Fruit fly (Drosophila melanogaster) whole organism, embryonic: Measurements from ENCODE around the gene aop.

ENCODE experiments used
- Awh ChIP-seq: fragments of 200-800 bp; sonication (Bioruptor generic); IDR thresholded peaks from 2 replicates; pipeline ENCODE4, ENCODE4 v1.3.6; 2022; ENCODE audit warnings: missing biosample characterization, missing genetic modification characterization
- CG10209 ChIP-seq: fragments of 200-800 bp; sonication (Bioruptor generic); optimal IDR thresholded peaks from 3 replicates; lab custom pipeline; 2017; ENCODE audit warnings: missing biosample characterization, mild to moderate bottlenecking, missing genetic modification characterization, missing genetic modification reagents
- CG10979 ChIP-seq: fragments of 200-800 bp; sonication (Bioruptor generic); optimal IDR thresholded peaks from 2 replicates; lab custom pipeline; 2018; ENCODE audit warnings: missing biosample characterization, mild to moderate bottlenecking, missing genetic modification characterization, moderate library complexity
- CG14050 ChIP-seq: fragments of 200-800 bp; sonication (Bioruptor generic); IDR thresholded peaks from 3 replicates; pipeline ENCODE4 v1.3.6; 2022; ENCODE audit warnings: missing biosample characterization, missing genetic modification characterization
- CG15073 ChIP-seq: fragments of 200-800 bp; sonication (Bioruptor generic); optimal IDR thresholded peaks from 2 replicates; lab custom pipeline; 2016; ENCODE audit warnings: missing biosample characterization, missing genetic modification characterization
- CG17186 ChIP-seq: fragments of 200-800 bp; sonication (Bioruptor generic); optimal IDR thresholded peaks from 3 replicates; lab custom pipeline; 2017; ENCODE audit warnings: missing biosample characterization, missing genetic modification reagents, missing genetic modification characterization
- CG17829 ChIP-seq: fragments of 200-800 bp; optimal IDR thresholded peaks from 2 replicates; lab custom pipeline; 2019; ENCODE audit warnings: missing biosample characterization, mild to moderate bottlenecking, missing genetic modification characterization, moderate library complexity
- CG31388 ChIP-seq: fragments of 200-800 bp; sonication (Bioruptor generic); optimal IDR thresholded peaks from 2 replicates; lab custom pipeline; 2016; ENCODE audit warnings: missing biosample characterization, missing genetic modification characterization
- CG3281 ChIP-seq: fragments of 200-800 bp; sonication (Bioruptor generic); optimal IDR thresholded peaks from 3 replicates; lab custom pipeline; 2017; ENCODE audit warnings: missing biosample characterization, mild to moderate bottlenecking, missing genetic modification characterization
- CG3726 ChIP-seq: fragments of 200-800 bp; sonication (Bioruptor generic); IDR thresholded peaks from 3 replicates; pipeline ENCODE4, ENCODE4 v1.3.6; 2022; ENCODE audit warnings: missing biosample characterization, missing genetic modification characterization
- CG3838 ChIP-seq: fragments of 200-800 bp; sonication (Bioruptor generic); optimal IDR thresholded peaks from 3 replicates; lab custom pipeline; 2016; ENCODE audit warnings: missing biosample characterization, missing genetic modification characterization
- CG6254 ChIP-seq: fragments of 200-800 bp; sonication (Bioruptor generic); optimal IDR thresholded peaks from 3 replicates; lab custom pipeline; 2017; ENCODE audit warnings: mild to moderate bottlenecking, missing biosample characterization, missing genetic modification reagents, missing genetic modification characterization
- CG6272 ChIP-seq: fragments of 200-800 bp; sonication (Bioruptor generic); IDR thresholded peaks from 2 replicates; pipeline ENCODE4 v1.3.6; 2022; ENCODE audit warnings: missing biosample characterization, missing genetic modification characterization
- CG6854 ChIP-seq: fragments of 200-800 bp; sonication (Bioruptor generic); optimal IDR thresholded peaks from 3 replicates; lab custom pipeline; 2017; ENCODE audit warnings: missing biosample characterization, mild to moderate bottlenecking, missing genetic modification characterization
- CG8290 ChIP-seq, 3 experiments: fragments of 200-800 bp; sonication (Bioruptor generic); optimal IDR thresholded peaks; 2 replicates each; lab custom pipeline; 2016 to 2019; ENCODE audit warnings: missing biosample characterization in 3 of 3, missing genetic modification characterization in 3 of 3, mild to moderate bottlenecking in 2 of 3, moderate library complexity in 1 of 3
- CG8388 ChIP-seq: fragments of 200-800 bp; sonication (Bioruptor generic); optimal IDR thresholded peaks from 2 replicates; lab custom pipeline; 2019; ENCODE audit warnings: missing biosample characterization, mild to moderate bottlenecking, missing genetic modification characterization, moderate library complexity
- CG8944 ChIP-seq: fragments of 200-800 bp; sonication (Bioruptor generic); optimal IDR thresholded peaks from 3 replicates; lab custom pipeline; 2016; ENCODE audit warnings: missing biosample characterization, missing genetic modification characterization
- CG9609 ChIP-seq: fragments of 200-800 bp; sonication (Bioruptor generic); optimal IDR thresholded peaks from 3 replicates; lab custom pipeline; 2016; ENCODE audit warnings: missing biosample characterization, missing genetic modification characterization
- CG9876 ChIP-seq: fragments of 200-800 bp; sonication (Bioruptor generic); optimal IDR thresholded peaks from 2 replicates; lab custom pipeline; 2016; ENCODE audit warnings: missing biosample characterization, missing genetic modification characterization
- Deaf1 ChIP-seq: fragments of 200-800 bp; optimal IDR thresholded peaks from 3 replicates; lab custom pipeline; 2019; ENCODE audit warnings: missing biosample characterization, mild to moderate bottlenecking, missing genetic modification characterization, moderate library complexity
- Dfd ChIP-seq, 2 experiments: fragments of >200 bp; optimal IDR thresholded peaks; 2 replicates each; lab custom pipeline; 2017; ENCODE audit warnings: missing biosample characterization in 2 of 2, missing genetic modification characterization in 2 of 2
- Dp ChIP-seq: fragments of 200-800 bp; sonication (Bioruptor generic); optimal IDR thresholded peaks from 2 replicates; lab custom pipeline; 2018; ENCODE audit warnings: missing biosample characterization, mild to moderate bottlenecking, missing genetic modification characterization, moderate library complexity
- Eip74EF ChIP-seq, 2 experiments: fragments of 200-800 bp in 1 of 2; fragments of >200 bp in 1 of 2; sonication (Bioruptor generic) in 1 of 2; optimal IDR thresholded peaks; 2 replicates each; lab custom pipeline; 2017 to 2019; ENCODE audit warnings: missing biosample characterization in 2 of 2, missing genetic modification characterization in 2 of 2, mild to moderate bottlenecking in 1 of 2, moderate library complexity in 1 of 2
- Elba2 ChIP-seq: fragments of 200-800 bp; sonication (Bioruptor generic); optimal IDR thresholded peaks from 3 replicates; lab custom pipeline; 2016; ENCODE audit warnings: missing biosample characterization, missing genetic modification characterization
- Ets65A ChIP-seq: fragments of 200-800 bp; sonication (Bioruptor generic); peaks from one replicate; lab custom pipeline; 2016; ENCODE audit warnings: missing biosample characterization, missing genetic modification characterization
- H2.0 ChIP-seq: fragments of 200-800 bp; sonication (Bioruptor generic); IDR thresholded peaks from 2 replicates; pipeline ENCODE4 v1.3.6; 2022; ENCODE audit warnings: missing biosample characterization, missing genetic modification characterization
- HLHmδ ChIP-seq: fragments of 200-800 bp; sonication (Bioruptor generic); optimal IDR thresholded peaks from 2 replicates; lab custom pipeline; 2018; ENCODE audit warnings: missing biosample characterization, mild to moderate bottlenecking, missing genetic modification characterization, moderate library complexity
- Hr78 ChIP-seq, 2 experiments: fragments of 200-800 bp in 1 of 2; fragments of >200 bp in 1 of 2; sonication (Bioruptor generic) in 1 of 2; optimal IDR thresholded peaks; 2 replicates each; lab custom pipeline; 2017 to 2019; ENCODE audit warnings: missing biosample characterization in 2 of 2, missing genetic modification characterization in 2 of 2, mild to moderate bottlenecking in 1 of 2, moderate library complexity in 1 of 2
- Lhr ChIP-seq: fragments of 200-800 bp; sonication (Bioruptor generic); optimal IDR thresholded peaks from 3 replicates; lab custom pipeline; 2017; ENCODE audit warnings: mild to moderate bottlenecking, missing biosample characterization, missing genetic modification reagents, missing genetic modification characterization
- Med ChIP-seq: fragments of 200-800 bp; sonication (Bioruptor generic); peaks from one replicate; lab custom pipeline; 2016; ENCODE audit warnings: missing biosample characterization, missing genetic modification characterization, mild to moderate bottlenecking, inconsistent platforms, moderate library complexity
- Meics ChIP-seq: fragments of 200-800 bp; sonication (Bioruptor generic); optimal IDR thresholded peaks from 2 replicates; lab custom pipeline; 2017; ENCODE audit warnings: missing biosample characterization, mild to moderate bottlenecking, missing genetic modification characterization
- TFAM ChIP-seq: fragments of 200-800 bp; sonication (Bioruptor generic); optimal IDR thresholded peaks from 2 replicates; lab custom pipeline; 2017; ENCODE audit warnings: missing biosample characterization, missing genetic modification characterization, inconsistent platforms
- ab ChIP-seq: fragments of 200-800 bp; sonication (Bioruptor generic); optimal IDR thresholded peaks from 2 replicates; lab custom pipeline; 2016; ENCODE audit warnings: missing biosample characterization, missing genetic modification characterization
- abd-A ChIP-seq: fragments of 200-800 bp; sonication (Bioruptor generic); optimal IDR thresholded peaks from 3 replicates; lab custom pipeline; 2019; ENCODE audit warnings: missing biosample characterization, mild to moderate bottlenecking, missing genetic modification characterization, moderate library complexity
- bowl ChIP-seq: fragments of 200-800 bp; sonication (Bioruptor generic); IDR thresholded peaks from 2 replicates; pipeline ENCODE4 v1.3.6; 2022; ENCODE audit warnings: missing biosample characterization, missing genetic modification characterization
- fd64A ChIP-seq: fragments of 200-800 bp; sonication (Bioruptor generic); optimal IDR thresholded peaks from 3 replicates; lab custom pipeline; 2018; ENCODE audit warnings: missing biosample characterization, mild to moderate bottlenecking, missing genetic modification characterization
- gcm ChIP-seq: fragments of 200-800 bp; sonication (Bioruptor generic); optimal IDR thresholded peaks from 2 replicates; lab custom pipeline; 2019; ENCODE audit warnings: missing biosample characterization, mild to moderate bottlenecking, missing genetic modification characterization, moderate library complexity
- kni ChIP-seq: fragments of 200-800 bp; sonication (Bioruptor generic); optimal IDR thresholded peaks from 3 replicates; lab custom pipeline; 2017; ENCODE audit warnings: mild to moderate bottlenecking, missing biosample characterization, missing genetic modification reagents, missing genetic modification characterization
- otp ChIP-seq: fragments of 200-800 bp; sonication (Bioruptor generic); IDR thresholded peaks from 3 replicates; pipeline ENCODE4, ENCODE4 v1.3.6; 2022; ENCODE audit warnings: missing biosample characterization, missing genetic modification characterization
- p53 ChIP-seq: fragments of 200-800 bp; sonication (Bioruptor generic); optimal IDR thresholded peaks from 2 replicates; lab custom pipeline; 2016; ENCODE audit warnings: missing biosample characterization, missing genetic modification characterization
- pan ChIP-seq, 4 experiments: fragments of >200 bp in 3 of 4; fragments of 200-800 bp in 1 of 4; sonication (Bioruptor generic) in 1 of 4; optimal IDR thresholded peaks in 3 of 4; IDR thresholded peaks in 1 of 4; 2 replicates each; pipeline versions ENCODE4 v1.3.6 to Lab custom; 2017 to 2022; ENCODE audit warnings: missing biosample characterization in 2 of 4, missing genetic modification characterization in 2 of 4, mixed read lengths in 1 of 4
- pho ChIP-seq: fragments of 200-800 bp; sonication (Bioruptor generic); optimal IDR thresholded peaks from 2 replicates; lab custom pipeline; 2016; ENCODE audit warnings: missing biosample characterization, missing genetic modification characterization
- pnt ChIP-seq: fragments of 200-800 bp; sonication (Bioruptor generic); optimal IDR thresholded peaks from 3 replicates; lab custom pipeline; 2016; ENCODE audit warnings: missing biosample characterization, missing genetic modification characterization
- sim ChIP-seq: fragments of 200-800 bp; sonication (Bioruptor generic); IDR thresholded peaks from 2 replicates; pipeline ENCODE4 v1.3.6; 2022; ENCODE audit warnings: missing biosample characterization, missing genetic modification characterization
- slou ChIP-seq: fragments of 200-800 bp; sonication (Bioruptor generic); optimal IDR thresholded peaks from 3 replicates; lab custom pipeline; 2016; ENCODE audit warnings: missing biosample characterization, missing genetic modification characterization
- slp2 ChIP-seq: fragments of 200-800 bp; sonication (Bioruptor generic); optimal IDR thresholded peaks from 2 replicates; lab custom pipeline; 2016; ENCODE audit warnings: missing biosample characterization, missing genetic modification characterization
- sug ChIP-seq: fragments of 200-800 bp; optimal IDR thresholded peaks from 2 replicates; lab custom pipeline; 2019; ENCODE audit warnings: missing biosample characterization, mild to moderate bottlenecking, missing genetic modification characterization, moderate library complexity
- twi ChIP-seq: fragments of 200-800 bp; optimal IDR thresholded peaks from 2 replicates; lab custom pipeline; 2019; ENCODE audit warnings: missing biosample characterization, mild to moderate bottlenecking, missing genetic modification characterization, moderate library complexity

Gene aop

DNA sequence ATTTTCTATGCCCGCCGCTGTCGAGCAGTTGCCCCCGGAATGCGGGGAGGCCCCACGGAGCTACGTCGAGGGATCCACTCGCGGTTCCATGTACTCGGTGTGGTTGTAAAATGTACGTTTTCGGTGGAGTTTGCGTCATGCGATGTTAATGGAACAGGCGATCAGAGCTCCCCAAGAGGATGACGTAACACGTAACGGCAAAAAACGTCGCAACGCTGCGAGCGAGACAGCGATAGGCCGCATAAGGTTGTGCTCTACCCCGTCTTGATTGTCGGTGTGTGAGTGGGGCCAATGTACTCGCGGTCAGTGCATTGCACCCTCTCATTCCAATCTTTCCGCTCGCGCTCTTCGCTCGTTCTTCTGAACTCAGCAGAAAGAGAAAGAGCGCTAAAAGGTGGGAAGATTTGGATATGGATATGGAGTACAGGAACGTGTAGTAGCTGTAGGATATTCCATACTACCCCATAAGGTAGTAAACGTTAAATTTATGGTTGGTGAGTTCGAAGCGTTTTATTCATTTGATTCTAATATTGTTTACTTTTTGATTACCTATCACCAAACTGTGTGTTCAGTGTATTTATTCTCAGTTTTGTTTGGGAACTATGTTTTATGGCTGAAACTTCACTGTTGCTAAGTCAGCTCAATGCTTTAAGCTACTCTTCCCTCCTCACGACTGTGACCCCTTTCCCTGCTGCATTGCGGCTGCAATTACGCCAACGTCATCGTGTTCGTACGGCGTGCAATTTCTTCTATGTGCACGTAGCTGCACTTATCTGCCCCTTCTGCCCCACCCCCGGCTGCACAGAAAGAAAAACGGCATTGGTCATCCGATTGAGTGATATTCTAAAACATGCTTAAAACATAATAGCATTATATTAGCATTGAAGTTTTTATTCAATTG lies 21.8 kb upstream of the aop start:
- TF ChIP-seq abd-A (tag; lab: Kevin White, UChicago) (peak; percentile 46), Dfd (GFP tag; optimal IDR thresholded peaks at IDR 0.05; lab: Kevin White, UChicago) (no peak), twi (tag; lab: Kevin White, UChicago) (no peak), Lhr (GFP tag; lab: Kevin White, UChicago) (peak; percentile 41), CG3281 (GFP tag; lab: Kevin White, UChicago) (no peak), CG6854 (no peak), Ets65A (peak; percentile 67), TFAM (GFP tag; lab: Kevin White, UChicago) (no peak), sug (tag; lab: Kevin White, UChicago) (peak; percentile 61), Awh (GFP tag; lab: Robert Waterston, UW) (no peak), CG3838 (no peak), CG15073 (no peak), CG8944 (no peak), Hr78 (GFP tag; optimal IDR thresholded peaks at IDR 0.05; lab: Kevin White, UChicago) (peak in 1 of 2 experiments; percentile 53), HLHmδ (GFP tag; lab: Kevin White, UChicago) (peak; percentile 63), CG10209 (no peak), kni (GFP tag; lab: Kevin White, UChicago) (peak; percentile 88), Eip74EF (GFP tag; optimal IDR thresholded peaks at IDR 0.05; lab: Kevin White, UChicago) (peak in 1 of 2 experiments; percentile 10), pnt (GFP tag; lab: Kevin White, UChicago) (no peak), pho (GFP tag; lab: Kevin White, UChicago) (no peak), CG9876 (no peak), Deaf1 (peak; percentile 61), sim (GFP tag; lab: Robert Waterston, UW) (no peak), slou (GFP tag; lab: Kevin White, UChicago) (no peak), Meics (GFP tag; lab: Kevin White, UChicago) (no peak), CG9609 (no peak), CG17186 (GFP tag; lab: Kevin White, UChicago) (no peak), CG8388 (GFP tag; lab: Kevin White, UChicago) (no peak), Elba2 (GFP tag; lab: Kevin White, UChicago) (no peak), CG8290 (GFP tag; optimal IDR thresholded peaks at IDR 0.05; lab: Kevin White, UChicago) (no peak), CG8290 (tag; optimal IDR thresholded peaks at IDR 0.05; lab: Kevin White, UChicago) (peak in 1 of 2 experiments; percentile 61), Dp (GFP tag; lab: Kevin White, UChicago) (no peak), CG3726 (no peak), p53 (GFP tag; lab: Kevin White, UChicago) (no peak), CG6272 (GFP tag; lab: Robert Waterston, UW) (no peak), gcm (GFP tag; lab: Kevin White, UChicago) (no peak), CG10979 (no peak), CG14050 (GFP tag; lab: Robert Waterston, UW) (no peak), H2.0 (GFP tag; lab: Robert Waterston, UW) (no peak), fd64A (no peak), otp (GFP tag; lab: Robert Waterston, UW) (no peak), bowl (GFP tag; lab: Robert Waterston, UW) (no peak), CG31388 (GFP tag; lab: Kevin White, UChicago) (no peak), slp2 (GFP tag; lab: Kevin White, UChicago) (no peak), CG6254 (GFP tag; lab: Kevin White, UChicago) (peak; percentile 4), CG17829 (tag; lab: Kevin White, UChicago) (peak; percentile 59), pan (optimal IDR thresholded peaks at IDR 0.05; lab: Kevin White, UChicago) (no peak), pan (GFP tag; optimal IDR thresholded peaks at IDR 0.05 in 1 of 2, IDR thresholded peaks at IDR 0.05 in 1 of 2) (no peak), Med (GFP tag; lab: Kevin White, UChicago) (peak; percentile 58), ab (GFP tag; lab: Kevin White, UChicago) (peak; percentile 40)
